Fruit fly (Drosophila melanogaster) whole organism, embryonic: ENCODE measurements around the gene cv-c.

Source experiments
- ATbp ChIP-seq: fragments of 200-800 bp; sonication (Bioruptor generic); optimal IDR thresholded peaks from 2 replicates; lab custom pipeline; 2017; ENCODE audit warnings: missing biosample characterization, mild to moderate bottlenecking, missing genetic modification characterization, missing genetic modification reagents
- Antp ChIP-seq: fragments of 200-800 bp; sonication (Bioruptor generic); optimal IDR thresholded peaks from 3 replicates; lab custom pipeline; 2016; ENCODE audit warnings: missing biosample characterization, missing genetic modification characterization
- Atf-2 ChIP-seq: fragments of 200-800 bp; sonication (Bioruptor generic); optimal IDR thresholded peaks from 2 replicates; lab custom pipeline; 2016; ENCODE audit warnings: missing biosample characterization, missing genetic modification characterization
- Bdp1 ChIP-seq: fragments of 200-800 bp; sonication (Bioruptor generic); optimal IDR thresholded peaks from 3 replicates; lab custom pipeline; 2016; ENCODE audit warnings: missing biosample characterization, missing genetic modification characterization
- CG11504 ChIP-seq: fragments of 200-800 bp; sonication (Bioruptor generic); optimal IDR thresholded peaks from 3 replicates; lab custom pipeline; 2019; ENCODE audit warnings: missing biosample characterization, mild to moderate bottlenecking, missing genetic modification characterization, moderate library complexity
- CG12104 ChIP-seq: fragments of 200-800 bp; sonication (Bioruptor generic); optimal IDR thresholded peaks from 3 replicates; lab custom pipeline; 2016; ENCODE audit warnings: missing biosample characterization, missing genetic modification characterization
- CG13123 ChIP-seq: fragments of 200-800 bp; sonication (Bioruptor generic); optimal IDR thresholded peaks from 2 replicates; lab custom pipeline; 2016; ENCODE audit warnings: missing biosample characterization, missing genetic modification characterization
- CG13624 ChIP-seq: fragments of 200-800 bp; sonication (Bioruptor generic); optimal IDR thresholded peaks from 2 replicates; lab custom pipeline; 2016; ENCODE audit warnings: missing biosample characterization, missing genetic modification characterization
- CG2712 ChIP-seq: fragments of 200-800 bp; optimal IDR thresholded peaks from 3 replicates; lab custom pipeline; 2019; ENCODE audit warnings: missing biosample characterization, mild to moderate bottlenecking, missing genetic modification characterization, moderate library complexity
- CG3065 ChIP-seq: fragments of 200-800 bp; sonication (Bioruptor generic); optimal IDR thresholded peaks from 2 replicates; lab custom pipeline; 2016; ENCODE audit warnings: missing biosample characterization, missing genetic modification characterization
- CG3995 ChIP-seq: fragments of 200-800 bp; sonication (Bioruptor generic); optimal IDR thresholded peaks from 3 replicates; lab custom pipeline; 2016; ENCODE audit warnings: missing biosample characterization, missing genetic modification characterization
- CG6175 ChIP-seq: fragments of 200-800 bp; sonication (Bioruptor generic); IDR thresholded peaks from 3 replicates; pipeline ENCODE4 v1.3.6; 2022; ENCODE audit warnings: missing biosample characterization, missing genetic modification characterization
- CG6689 ChIP-seq: fragments of 200-800 bp; sonication (Bioruptor generic); IDR thresholded peaks from 2 replicates; pipeline ENCODE4 v1.3.6; 2022; ENCODE audit warnings: missing biosample characterization, missing genetic modification characterization
- CG6813 ChIP-seq: fragments of 200-800 bp; sonication (Bioruptor generic); optimal IDR thresholded peaks from 2 replicates; lab custom pipeline; 2017; ENCODE audit warnings: missing biosample characterization, missing genetic modification characterization, mild to moderate bottlenecking, moderate library complexity, missing genetic modification reagents
- CG9215 ChIP-seq: fragments of 200-800 bp; sonication (Bioruptor generic); IDR thresholded peaks from 2 replicates; pipeline ENCODE4 v1.3.6; 2022; ENCODE audit warnings: missing biosample characterization, missing genetic modification characterization
- Ets65A ChIP-seq: fragments of 200-800 bp; sonication (Bioruptor generic); peaks from one replicate; lab custom pipeline; 2016; ENCODE audit warnings: missing biosample characterization, missing genetic modification characterization
- Hand ChIP-seq: fragments of 200-800 bp; sonication (Bioruptor generic); optimal IDR thresholded peaks from 2 replicates; lab custom pipeline; 2017; ENCODE audit warnings: mild to moderate bottlenecking, missing biosample characterization, missing genetic modification reagents, missing genetic modification characterization
- Hr39 ChIP-seq: fragments of >200 bp; optimal IDR thresholded peaks from 2 replicates; lab custom pipeline; 2017
- Hr78 ChIP-seq, 2 experiments: fragments of 200-800 bp in 1 of 2; fragments of >200 bp in 1 of 2; sonication (Bioruptor generic) in 1 of 2; optimal IDR thresholded peaks; 2 replicates each; lab custom pipeline; 2017 to 2019; ENCODE audit warnings: missing biosample characterization in 2 of 2, missing genetic modification characterization in 2 of 2, mild to moderate bottlenecking in 1 of 2, moderate library complexity in 1 of 2
- Med ChIP-seq: fragments of 200-800 bp; sonication (Bioruptor generic); peaks from one replicate; lab custom pipeline; 2016; ENCODE audit warnings: missing biosample characterization, missing genetic modification characterization, mild to moderate bottlenecking, inconsistent platforms, moderate library complexity
- NFAT ChIP-seq: fragments of 200-800 bp; sonication (Bioruptor generic); IDR thresholded peaks from 2 replicates; pipeline ENCODE4 v1.3.6; 2022; ENCODE audit warnings: missing biosample characterization, missing genetic modification characterization
- Oli ChIP-seq: fragments of 200-800 bp; sonication (Bioruptor generic); optimal IDR thresholded peaks from 2 replicates; lab custom pipeline; 2018; ENCODE audit warnings: missing biosample characterization, mild to moderate bottlenecking, missing genetic modification characterization, moderate library complexity
- Stat92E ChIP-seq, 3 experiments: fragments of >200 bp in 2 of 3; fragments of 200-800 bp in 1 of 3; sonication (Bioruptor generic) in 1 of 3; optimal IDR thresholded peaks; 2 replicates each; lab custom pipeline; 2017 to 2019; ENCODE audit warnings: missing biosample characterization in 3 of 3, missing genetic modification characterization in 3 of 3, mild to moderate bottlenecking in 1 of 3, moderate library complexity in 1 of 3
- abd-A ChIP-seq: fragments of 200-800 bp; sonication (Bioruptor generic); optimal IDR thresholded peaks from 3 replicates; lab custom pipeline; 2019; ENCODE audit warnings: missing biosample characterization, mild to moderate bottlenecking, missing genetic modification characterization, moderate library complexity
- bsh ChIP-seq, 2 experiments: fragments of 200-800 bp; sonication (Bioruptor generic); optimal IDR thresholded peaks; 2 replicates each; lab custom pipeline; 2017 to 2018; ENCODE audit warnings: mild to moderate bottlenecking in 2 of 2, missing biosample characterization in 2 of 2, missing genetic modification characterization in 2 of 2, moderate library complexity in 1 of 2
- chinmo ChIP-seq: fragments of 200-800 bp; sonication (Bioruptor generic); IDR thresholded peaks from 4 replicates; pipeline ENCODE4 v1.3.6; 2022; ENCODE audit warnings: missing biosample characterization, missing genetic modification characterization; ENCODE audit not compliant: partially characterized antibody
- croc ChIP-seq: fragments of 200-800 bp; sonication (Bioruptor generic); conservative IDR thresholded peaks from 3 replicates; pipeline ENCODE4 v1.3.6; 2022; ENCODE audit warnings: missing biosample characterization, missing genetic modification characterization
- crp ChIP-seq, 2 experiments: fragments of 200-800 bp; sonication (Bioruptor generic); optimal IDR thresholded peaks; 2 replicates in 1 of 2; 3 replicates in 1 of 2; lab custom pipeline; 2017; ENCODE audit warnings: missing biosample characterization in 2 of 2, missing genetic modification characterization in 2 of 2, mild to moderate bottlenecking in 1 of 2, moderate library complexity in 1 of 2
- grau ChIP-seq: fragments of 200-800 bp; optimal IDR thresholded peaks from 3 replicates; lab custom pipeline; 2019; ENCODE audit warnings: missing biosample characterization, mild to moderate bottlenecking, missing genetic modification characterization, moderate library complexity
- kah ChIP-seq: fragments of 200-800 bp; sonication (Bioruptor generic); optimal IDR thresholded peaks from 2 replicates; lab custom pipeline; 2018; ENCODE audit warnings: missing biosample characterization, mild to moderate bottlenecking, missing genetic modification characterization
- lola ChIP-seq, 3 experiments: fragments of >200 bp in 2 of 3; fragments of 200-800 bp in 1 of 3; sonication (Bioruptor generic) in 1 of 3; optimal IDR thresholded peaks; 2 replicates each; lab custom pipeline; 2017 to 2019; ENCODE audit warnings: missing biosample characterization in 3 of 3, missing genetic modification characterization in 3 of 3, mild to moderate bottlenecking in 1 of 3, moderate library complexity in 1 of 3
- otp ChIP-seq: fragments of 200-800 bp; sonication (Bioruptor generic); IDR thresholded peaks from 3 replicates; pipeline ENCODE4, ENCODE4 v1.3.6; 2022; ENCODE audit warnings: missing biosample characterization, missing genetic modification characterization
- run ChIP-seq: fragments of 200-800 bp; sonication (Bioruptor generic); optimal IDR thresholded peaks from 3 replicates; lab custom pipeline; 2018; ENCODE audit warnings: missing biosample characterization, mild to moderate bottlenecking, missing genetic modification characterization
- sd ChIP-seq: fragments of 200-800 bp; sonication (Bioruptor generic); optimal IDR thresholded peaks from 3 replicates; lab custom pipeline; 2018; ENCODE audit warnings: missing biosample characterization, mild to moderate bottlenecking, missing genetic modification characterization, moderate library complexity
- sob ChIP-seq: fragments of 200-800 bp; sonication (Bioruptor generic); IDR thresholded peaks from 2 replicates; pipeline ENCODE4 v1.3.6; 2022; ENCODE audit warnings: missing biosample characterization, missing genetic modification characterization
- sqz ChIP-seq: fragments of 200-800 bp; sonication (Bioruptor generic); optimal IDR thresholded peaks from 3 replicates; lab custom pipeline; 2018; ENCODE audit warnings: missing biosample characterization, mild to moderate bottlenecking, missing genetic modification characterization
- vvl ChIP-seq: fragments of 200-800 bp; sonication (Bioruptor generic); IDR thresholded peaks from 2 replicates; pipeline ENCODE4 v1.3.6; 2022; ENCODE audit warnings: missing biosample characterization, missing genetic modification characterization

The cv-c gene

dm6 chr3R:14454080-14454479 is 27.4 kb downstream of the cv-c start (continued):
- 0 out of 2 replicates have a peak, but pooled peaks have one; percentile 5 for TF ChIP-seq CG6689 (GFP tag; lab: Robert Waterston, UW)
- peak; percentile 28 for TF ChIP-seq CG2712
- no peak for TF ChIP-seq kah (GFP tag; lab: Kevin White, UChicago)
- no peak for TF ChIP-seq CG3065 (GFP tag; lab: Kevin White, UChicago)
- no peak for TF ChIP-seq Stat92E (GFP tag; optimal IDR thresholded peaks at IDR 0.05; lab: Kevin White, UChicago)
- TF ChIP-seq grau (tag; lab: Kevin White, UChicago) = peak; percentile 74
- TF ChIP-seq Hand (GFP tag; lab: Kevin White, UChicago) = no peak
- no peak for TF ChIP-seq abd-A (tag; lab: Kevin White, UChicago)
- TF ChIP-seq CG6813 (GFP tag; lab: Kevin White, UChicago) = no peak
- no peak for TF ChIP-seq ATbp (GFP tag; lab: Kevin White, UChicago)
- no peak for TF ChIP-seq run
- TF ChIP-seq bsh (GFP tag; optimal IDR thresholded peaks at IDR 0.05; lab: Kevin White, UChicago) = peak in 1 of 2 experiments; percentile 32
- no peak for TF ChIP-seq CG9215 (GFP tag; lab: Robert Waterston, UW)
- TF ChIP-seq Hr78 (GFP tag; optimal IDR thresholded peaks at IDR 0.05; lab: Kevin White, UChicago) = peak in 1 of 2 experiments; percentile 31
- TF ChIP-seq crp (GFP tag; optimal IDR thresholded peaks at IDR 0.05; lab: Kevin White, UChicago) = no peak
- TF ChIP-seq Antp (GFP tag; lab: Kevin White, UChicago) = no peak
- TF ChIP-seq Bdp1 (GFP tag; lab: Kevin White, UChicago) = no peak
- peak in 1 of 3 experiments; percentile 0 for TF ChIP-seq lola (GFP tag; optimal IDR thresholded peaks at IDR 0.05; lab: Kevin White, UChicago)
- no peak for TF ChIP-seq NFAT (GFP tag; lab: Robert Waterston, UW)
- no peak for TF ChIP-seq Hr39

dm6 chr3R:14451050-14451914 is 30.2 kb downstream of the cv-c start:
- TF ChIP-seq CG13123 (GFP tag; lab: Kevin White, UChicago) = no peak
- no peak for TF ChIP-seq CG13624 (GFP tag; lab: Kevin White, UChicago)
- TF ChIP-seq croc (GFP tag; lab: Robert Waterston, UW) = no peak
- TF ChIP-seq sqz (GFP tag; lab: Kevin White, UChicago) = peak; percentile 29
- peak; percentile 61 for TF ChIP-seq CG11504 (tag; lab: Kevin White, UChicago)
- peak; percentile 80 for TF ChIP-seq CG6175 (GFP tag; lab: Robert Waterston, UW)
- peak; percentile 47 for TF ChIP-seq vvl (GFP tag; lab: Robert Waterston, UW)
- 0 out of 4 replicates have a peak, but pooled peaks have one; percentile 62 for TF ChIP-seq chinmo (GFP tag; lab: Robert Waterston, UW)
- TF ChIP-seq Atf-2 (GFP tag; lab: Kevin White, UChicago) = no peak
- TF ChIP-seq Ets65A (GFP tag; lab: Kevin White, UChicago) = peak; percentile 62
- TF ChIP-seq CG12104 (GFP tag; lab: Kevin White, UChicago) = no peak
- peak; percentile 53 for TF ChIP-seq CG3995 (GFP tag; lab: Kevin White, UChicago)
- TF ChIP-seq Oli (tag; lab: Kevin White, UChicago) = no peak
- TF ChIP-seq sd = peak; percentile 83
- TF ChIP-seq abd-A (tag; lab: Kevin White, UChicago) = peak; percentile 0
- peak; percentile 33; the same call in 1 of the 2 replicates for TF ChIP-seq sob (GFP tag; lab: Robert Waterston, UW)
- TF ChIP-seq Med = peak; percentile 47
- 0 out of 3 replicates have a peak, but pooled peaks have one; percentile 6 for TF ChIP-seq otp (GFP tag; lab: Robert Waterston, UW)
